Worm (Caenorhabditis elegans) whole organism, midembryonic: ENCODE measurements around the gene vps-33.1.

Source experiments
- cog-1 ChIP-seq: sonication (generic microtip); optimal IDR thresholded peaks from 2 replicates; lab custom pipeline; 2016; ENCODE audit warnings: missing genetic modification characterization, missing compliant biosample characterization
- flt-1 ChIP-seq: fragments of 200-800 bp; sonication (Bioruptor generic); IDR thresholded peaks from 2 replicates; pipeline ENCODE4 v1.3.6; 2022; ENCODE audit warnings: missing genetic modification characterization, missing compliant biosample characterization
- klf-2 ChIP-seq: fragments of 200-800 bp; sonication (Bioruptor generic); conservative IDR thresholded peaks from 2 replicates; pipeline ENCODE4 v1.3.6; 2022; ENCODE audit warnings: missing genetic modification reagents, missing genetic modification characterization, missing compliant biosample characterization
- med-1 ChIP-seq: sonication (generic microtip); optimal IDR thresholded peaks from 2 replicates; lab custom pipeline; 2017; ENCODE audit warnings: missing genetic modification characterization, mild to moderate bottlenecking, missing compliant biosample characterization, antibody characterized with exemption, missing genetic modification reagents; ENCODE audit not compliant: insufficient read depth
- ref-1 ChIP-seq: fragments of 200-800 bp; sonication (Bioruptor generic); conservative IDR thresholded peaks from 2 replicates; pipeline ENCODE4 v1.3.6; 2022; ENCODE audit warnings: missing genetic modification reagents, missing genetic modification characterization, missing compliant biosample characterization
- tab-1 ChIP-seq: fragments of 200-800 bp; sonication (Bioruptor generic); IDR thresholded peaks from 2 replicates; pipeline ENCODE4 v1.3.6; 2022; ENCODE audit warnings: missing genetic modification characterization, missing compliant biosample characterization
- ztf-23 ChIP-seq: fragments of 200-800 bp; sonication (Bioruptor generic); IDR thresholded peaks from 2 replicates; pipeline ENCODE4 v1.3.6; 2022; ENCODE audit warnings: missing genetic modification reagents, missing genetic modification characterization, missing compliant biosample characterization
- ztf-29 ChIP-seq: fragments of 200-800 bp; sonication (Bioruptor generic); IDR thresholded peaks from 2 replicates; pipeline ENCODE4 v1.3.6; 2022; ENCODE audit warnings: missing genetic modification reagents, missing genetic modification characterization, missing compliant biosample characterization

DNA sequence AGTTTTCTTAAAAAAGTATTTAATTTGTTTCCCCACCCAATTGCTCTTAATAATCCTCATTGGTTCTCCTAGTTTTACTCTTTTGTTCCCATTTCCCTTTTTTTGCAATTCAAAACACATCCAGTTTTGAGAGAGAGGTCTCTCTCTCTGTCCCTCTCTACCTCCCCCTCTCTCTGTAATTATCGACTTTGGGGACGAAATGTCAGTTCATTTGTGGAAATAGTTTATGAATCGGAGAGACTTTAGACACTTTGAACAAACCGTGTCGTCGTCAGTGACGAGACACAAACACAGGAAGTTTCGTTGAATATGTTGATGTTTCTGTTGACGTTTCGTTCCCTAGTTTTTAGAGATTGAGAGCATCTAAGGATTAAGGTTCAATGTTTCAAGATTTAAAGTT is 37.6 kb upstream of the vps-33.1 start:
- TF ChIP-seq flt-1 (GFP tag; lab: Robert Waterston, UW) (no peak), cog-1 (tag; lab: Kevin White, UChicago) (no peak), ztf-23 (GFP tag; lab: Robert Waterston, UW) (no peak), tab-1 (GFP tag; lab: Robert Waterston, UW) (no peak), med-1 (GFP tag; lab: Kevin White, UChicago) (no peak), ref-1 (GFP tag; lab: Robert Waterston, UW) (no peak), klf-2 (GFP tag; lab: Robert Waterston, UW) (no peak), ztf-29 (GFP tag; lab: Robert Waterston, UW) (no peak)
